Worm (Caenorhabditis elegans): ENCODE measurements around the gene sqv-3.

The sqv-3 gene

ce11 chrIII:9744525-9744924 is 35.6 kb downstream of the sqv-3 start (continued):
- peak in 1 of 2 experiments; percentile 33 for TF ChIP-seq lsy-2 (tag; optimal IDR thresholded peaks at IDR 0.05)
- peak; percentile 58 for TF ChIP-seq snu-23 (GFP tag; optimal IDR thresholded peaks at IDR 0.05)
- no peak for TF ChIP-seq lin-35 (GFP tag; optimal IDR thresholded peaks at IDR 0.05)
- no peak for TF ChIP-seq jun-1 (tag; optimal IDR thresholded peaks at IDR 0.05)
- TF ChIP-seq unc-86 (tag; optimal IDR thresholded peaks at IDR 0.05) = no peak
- no peak for TF ChIP-seq unc-98 (GFP tag; IDR thresholded peaks at IDR 0.05)
- no peak for TF ChIP-seq hlh-17 (GFP tag; optimal IDR thresholded peaks at IDR 0.05; ENCODE audit: borderline replicate concordance)
- TF ChIP-seq nhr-237 (tag; optimal IDR thresholded peaks at IDR 0.05) = no peak
- no peak for TF ChIP-seq irx-1 (tag; optimal IDR thresholded peaks at IDR 0.05)
- TF ChIP-seq hpl-2 (GFP tag; optimal IDR thresholded peaks at IDR 0.05) = no peak
- no peak for TF ChIP-seq ceh-88 (GFP tag; IDR thresholded peaks at IDR 0.05)
- TF ChIP-seq fkh-10 (GFP tag; optimal IDR thresholded peaks at IDR 0.05) = no peak
- TF ChIP-seq tlp-1 (tag; optimal IDR thresholded peaks at IDR 0.05) = no peak
- TF ChIP-seq fos-1 (tag; optimal IDR thresholded peaks at IDR 0.05) = no peak
- TF ChIP-seq vab-15 (tag; optimal IDR thresholded peaks at IDR 0.05) = no peak
- no peak for TF ChIP-seq pqm-1 (tag; optimal IDR thresholded peaks at IDR 0.05)
- no peak for TF ChIP-seq unc-30 (tag; optimal IDR thresholded peaks at IDR 0.05)
- TF ChIP-seq aha-1 (tag; optimal IDR thresholded peaks at IDR 0.05) = no peak
- peak; percentile 59 for TF ChIP-seq rnt-1 (tag; optimal IDR thresholded peaks at IDR 0.05)
- TF ChIP-seq nhr-11 (tag; optimal IDR thresholded peaks at IDR 0.05) = no peak
- TF ChIP-seq nhr-77 (tag; optimal IDR thresholded peaks at IDR 0.05) = no peak
- no peak for TF ChIP-seq isw-1 (GFP tag; IDR thresholded peaks at IDR 0.05)
- no peak for TF ChIP-seq ama-1 (optimal IDR thresholded peaks at IDR 0.05)
- TF ChIP-seq alr-1 (tag; optimal IDR thresholded peaks at IDR 0.05; ENCODE audit: borderline replicate concordance) = no peak
- TF ChIP-seq mep-1 (tag; optimal IDR thresholded peaks at IDR 0.05) = no peak
- TF ChIP-seq nhr-19 (GFP tag; conservative IDR thresholded peaks at IDR 0.05) = peak; percentile 22; the same call in 1 of the 2 replicates
- TF ChIP-seq ceh-63 (GFP tag; optimal IDR thresholded peaks at IDR 0.05) = no peak
- no peak for TF ChIP-seq egl-27 (tag; optimal IDR thresholded peaks at IDR 0.05)
- no peak for TF ChIP-seq snpc-4 (tag; optimal IDR thresholded peaks at IDR 0.05)
- no peak for TF ChIP-seq skn-1 (tag; optimal IDR thresholded peaks at IDR 0.05)
- peak; percentile 83 for TF ChIP-seq pag-3 (tag; optimal IDR thresholded peaks at IDR 0.05; ENCODE audit: borderline replicate concordance, insufficient read depth)
- TF ChIP-seq lin-39 (tag; optimal IDR thresholded peaks at IDR 0.05) = no peak
- TF ChIP-seq nhr-47 (tag; optimal IDR thresholded peaks at IDR 0.05) = no peak
- no peak for TF ChIP-seq nhr-90 (tag; optimal IDR thresholded peaks at IDR 0.05; ENCODE audit: poor library complexity)
- no peak for TF ChIP-seq sox-4 (tag; optimal IDR thresholded peaks at IDR 0.05)
- TF ChIP-seq C16A3.4 (tag; optimal IDR thresholded peaks at IDR 0.05) = no peak
- TF ChIP-seq lin-14 (GFP tag; optimal IDR thresholded peaks at IDR 0.05) = peak; percentile 73

DNA sequence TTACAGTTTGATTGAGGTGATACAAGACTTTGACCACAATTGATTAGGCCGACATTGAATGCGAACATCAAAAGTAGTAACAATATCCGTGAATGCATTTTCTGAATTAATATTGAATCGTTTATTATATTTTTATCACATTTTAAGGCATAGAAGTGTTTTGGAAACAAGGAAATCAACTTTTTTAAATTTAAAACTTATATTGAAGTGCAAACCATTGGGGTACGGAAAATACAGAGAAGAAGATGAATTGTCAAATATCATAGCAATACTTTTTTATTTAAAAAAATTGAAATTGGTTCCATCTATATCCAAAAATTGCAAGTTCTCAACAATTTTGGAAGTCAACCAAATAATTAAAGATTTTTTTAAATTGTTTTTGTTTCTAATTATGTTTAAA is 36.9 kb downstream of the sqv-3 start, which contains the start of gene T05G5.1:
Gene T05G5.1 (minus strand): TSS at position 101 of the 400 bp plus-strand sequence.
- TF ChIP-seq C04F5.9 (tag; optimal IDR thresholded peaks at IDR 0.05) (no peak), nhr-76 (tag; optimal IDR thresholded peaks at IDR 0.05) (no peak), ama-1 (optimal IDR thresholded peaks at IDR 0.05) (no peak), zag-1 (tag; optimal IDR thresholded peaks at IDR 0.05) (no peak), sptf-1 (tag; optimal IDR thresholded peaks at IDR 0.05) (no peak), aly-2 (tag; optimal IDR thresholded peaks at IDR 0.05) (no peak), lir-3 (tag; optimal IDR thresholded peaks at IDR 0.05; ENCODE audit: poor library complexity) (no peak), mef-2 (tag; optimal IDR thresholded peaks at IDR 0.05) (no peak), unc-98 (GFP tag; IDR thresholded peaks at IDR 0.05) (no peak), fkh-8 (tag; optimal IDR thresholded peaks at IDR 0.05) (no peak), ztf-4 (tag; optimal IDR thresholded peaks at IDR 0.05) (no peak), elt-2 (tag; optimal IDR thresholded peaks at IDR 0.05) (no peak)

Measured in whole organism, L1 larva.